Worm (Caenorhabditis elegans): ENCODE data around the gene rpia-1.
A peak's percentile ranks its signal among the peaks of the same experiment; 100 is the strongest.

Gene rpia-1

DNA sequence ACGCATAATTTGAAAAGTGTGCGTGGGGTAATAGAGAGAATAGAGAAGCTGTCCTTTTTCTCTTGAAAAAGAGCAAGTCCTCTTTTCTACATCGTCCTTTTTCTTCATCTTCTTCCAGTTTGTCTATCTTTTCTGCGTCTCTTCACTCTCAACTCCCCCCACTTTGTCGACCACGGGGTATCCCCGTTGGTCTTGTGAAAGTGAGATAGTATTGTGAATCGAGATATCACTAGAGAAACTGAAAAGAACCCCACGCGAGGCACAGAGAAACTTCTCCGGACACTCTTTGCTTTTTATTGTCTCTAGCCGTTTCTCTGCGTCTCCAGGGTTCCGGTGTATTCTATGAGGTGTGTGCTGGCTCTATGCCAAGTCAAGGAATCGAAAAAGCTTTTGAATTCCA, 32.7 kb downstream of the rpia-1 start (continued):
- TF ChIP-seq pag-3 (tag; optimal IDR thresholded peaks at IDR 0.05; ENCODE audit: borderline replicate concordance, insufficient read depth) = no peak
- peak; percentile 91 to 99 for TF ChIP-seq mdl-1 (tag; optimal IDR thresholded peaks at IDR 0.05)
- no peak for TF ChIP-seq tlp-1 (tag; optimal IDR thresholded peaks at IDR 0.05)
- TF ChIP-seq fos-1 (tag; optimal IDR thresholded peaks at IDR 0.05) = peak; percentile 91
- peak; percentile 43 for TF ChIP-seq C04F5.9 (tag; optimal IDR thresholded peaks at IDR 0.05)
- TF ChIP-seq swsn-7 (tag; optimal IDR thresholded peaks at IDR 0.05) = peak; percentile 94
- no peak for TF ChIP-seq ceh-63 (GFP tag; optimal IDR thresholded peaks at IDR 0.05)
- peak; percentile 90 for TF ChIP-seq rnt-1 (tag; optimal IDR thresholded peaks at IDR 0.05)
- TF ChIP-seq dsc-1 (tag; optimal IDR thresholded peaks at IDR 0.05) = peak; percentile 86
- peak; percentile 91 for TF ChIP-seq fkh-10 (GFP tag; optimal IDR thresholded peaks at IDR 0.05)
- TF ChIP-seq nhr-28 (tag; optimal IDR thresholded peaks at IDR 0.05) = no peak
- peak in 1 of 2 experiments; percentile 43 for TF ChIP-seq ztf-11 (tag; optimal IDR thresholded peaks at IDR 0.05)
- peak; percentile 78 to 83 for TF ChIP-seq lin-35 (GFP tag; optimal IDR thresholded peaks at IDR 0.05)
- TF ChIP-seq irx-1 (tag; optimal IDR thresholded peaks at IDR 0.05) = peak; percentile 86
- TF ChIP-seq elt-3 (tag; optimal IDR thresholded peaks at IDR 0.05) = peak in 3 of 6 experiments; percentile 16 to 85 (median 49)
- TF ChIP-seq lir-3 (tag; optimal IDR thresholded peaks at IDR 0.05; ENCODE audit: poor library complexity) = peak; percentile 75
- peak; percentile 57 for TF ChIP-seq unc-130 (tag; optimal IDR thresholded peaks at IDR 0.05)
- no peak for TF ChIP-seq alr-1 (tag; optimal IDR thresholded peaks at IDR 0.05; ENCODE audit: borderline replicate concordance)
- no peak for TF ChIP-seq efl-3 (GFP tag; optimal IDR thresholded peaks at IDR 0.05)
- peak; percentile 79 to 92 (median 89) for TF ChIP-seq ceh-82 (tag; optimal IDR thresholded peaks at IDR 0.05)
- TF ChIP-seq nhr-76 (tag; optimal IDR thresholded peaks at IDR 0.05) = no peak
- TF ChIP-seq ceh-90 (tag; optimal IDR thresholded peaks at IDR 0.05) = no peak
- no peak for TF ChIP-seq unc-62 (GFP tag; optimal IDR thresholded peaks at IDR 0.05)
- TF ChIP-seq lsy-2 (tag; optimal IDR thresholded peaks at IDR 0.05) = peak; percentile 92 to 94
- peak; percentile 64 to 74 (median 72) for TF ChIP-seq dpl-1 (GFP tag; optimal IDR thresholded peaks at IDR 0.05)
- peak; percentile 100 for TF ChIP-seq egl-27 (tag; optimal IDR thresholded peaks at IDR 0.05)
- TF ChIP-seq egl-13 (tag; optimal IDR thresholded peaks at IDR 0.05) = peak; percentile 82
- TF ChIP-seq C34B4.2 (tag; optimal IDR thresholded peaks at IDR 0.05) = no peak
- TF ChIP-seq lin-15B (tag; optimal IDR thresholded peaks at IDR 0.05) = peak; percentile 66
- TF ChIP-seq ces-1 (GFP tag; optimal IDR thresholded peaks at IDR 0.05) = no peak
- TF ChIP-seq hlh-4 (tag; optimal IDR thresholded peaks at IDR 0.05) = no peak
- peak; percentile 83 for TF ChIP-seq ama-1 (optimal IDR thresholded peaks at IDR 0.05)
- TF ChIP-seq pax-3 (tag; optimal IDR thresholded peaks at IDR 0.05) = peak; percentile 82
- TF ChIP-seq snu-23 (GFP tag; optimal IDR thresholded peaks at IDR 0.05) = peak; percentile 97
- TF ChIP-seq sptf-1 (tag; optimal IDR thresholded peaks at IDR 0.05) = no peak
- no peak for TF ChIP-seq mef-2 (tag; optimal IDR thresholded peaks at IDR 0.05)
- peak; percentile 92 for TF ChIP-seq nhr-11 (tag; optimal IDR thresholded peaks at IDR 0.05)

DNA sequence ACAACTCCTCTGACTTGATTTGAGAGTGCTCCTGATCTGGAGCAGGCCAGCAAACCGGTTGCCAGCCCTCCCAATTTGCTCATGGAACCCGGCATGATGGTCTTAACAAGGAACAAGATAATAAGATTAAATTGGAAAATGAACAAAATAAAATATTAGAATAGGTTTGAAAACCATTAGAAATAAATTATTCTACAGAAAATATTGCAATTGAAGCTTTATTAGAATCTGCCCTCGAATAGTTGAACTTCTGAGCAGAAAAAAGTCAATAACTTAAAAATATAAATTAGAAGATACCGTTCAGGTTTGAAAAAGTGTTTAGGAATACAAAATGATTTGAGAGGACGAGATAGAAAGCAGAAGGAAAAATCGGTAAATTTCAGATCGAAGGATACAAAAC, 35.8 kb downstream of the rpia-1 start, which contains the start of gene nuo-4:
nuo-4 (minus strand) TSS at position 101 of the 400 bp plus-strand sequence.
- TF ChIP-seq ceh-90 (tag; optimal IDR thresholded peaks at IDR 0.05) = no peak
- TF ChIP-seq ceh-8 (GFP tag; optimal IDR thresholded peaks at IDR 0.05) = no peak
- TF ChIP-seq blmp-1 (tag; optimal IDR thresholded peaks at IDR 0.05) = no peak
- no peak for TF ChIP-seq hlh-4 (tag; optimal IDR thresholded peaks at IDR 0.05)
- no peak for TF ChIP-seq F16B12.6 (tag; optimal IDR thresholded peaks at IDR 0.05)
- no peak for TF ChIP-seq swsn-7 (tag; optimal IDR thresholded peaks at IDR 0.05)
- TF ChIP-seq snpc-4 (tag; optimal IDR thresholded peaks at IDR 0.05) = no peak
- TF ChIP-seq unc-86 (tag; optimal IDR thresholded peaks at IDR 0.05) = no peak
- no peak for TF ChIP-seq fos-1 (tag; optimal IDR thresholded peaks at IDR 0.05)
- no peak for TF ChIP-seq nhr-71 (tag; optimal IDR thresholded peaks at IDR 0.05)
- no peak for TF ChIP-seq aha-1 (tag; optimal IDR thresholded peaks at IDR 0.05)
- TF ChIP-seq hpl-2 (GFP tag; optimal IDR thresholded peaks at IDR 0.05) = no peak
